Fruit fly (Drosophila melanogaster) S2 (cell line): ENCODE data around the gene CG10680.
A peak's percentile ranks its signal among the peaks of the same experiment; 100 is the strongest.

ENCODE experiments used
- CG8478 ChIP-seq: fragments of >200 bp; optimal IDR thresholded peaks from 2 replicates; lab custom pipeline; 2018
- CTCF ChIP-seq, 2 experiments: fragments of >200 bp; optimal IDR thresholded peaks; 2 replicates each; lab custom pipeline; 2018

Gene CG10680

DNA sequence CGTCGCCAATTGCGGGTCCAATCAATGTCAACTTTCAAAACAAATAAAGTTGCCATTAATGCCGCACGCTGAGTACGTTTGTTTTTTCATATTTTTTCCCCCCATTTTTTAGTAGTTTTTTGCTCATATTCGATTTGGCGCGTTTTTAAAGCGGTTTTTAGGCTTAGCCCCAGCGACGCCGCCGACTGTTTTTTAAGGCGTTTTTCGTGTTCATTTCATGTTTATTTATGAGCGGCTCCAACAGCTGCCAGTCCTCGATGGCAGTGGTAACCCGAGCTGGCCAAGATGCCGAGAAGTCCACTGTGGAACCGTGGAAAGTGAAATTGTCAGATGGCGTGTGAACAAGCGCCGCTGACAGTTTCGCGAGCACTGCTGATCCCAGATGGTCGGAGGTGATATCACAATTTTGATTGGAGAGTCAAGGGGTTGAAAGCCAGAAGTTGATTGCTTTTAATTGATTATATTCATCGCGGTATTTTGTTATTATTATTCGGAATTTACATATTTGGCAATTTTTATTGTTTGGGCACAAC, 15.9 kb upstream of the CG10680 start:
- TF ChIP-seq CG8478: no peak

DNA sequence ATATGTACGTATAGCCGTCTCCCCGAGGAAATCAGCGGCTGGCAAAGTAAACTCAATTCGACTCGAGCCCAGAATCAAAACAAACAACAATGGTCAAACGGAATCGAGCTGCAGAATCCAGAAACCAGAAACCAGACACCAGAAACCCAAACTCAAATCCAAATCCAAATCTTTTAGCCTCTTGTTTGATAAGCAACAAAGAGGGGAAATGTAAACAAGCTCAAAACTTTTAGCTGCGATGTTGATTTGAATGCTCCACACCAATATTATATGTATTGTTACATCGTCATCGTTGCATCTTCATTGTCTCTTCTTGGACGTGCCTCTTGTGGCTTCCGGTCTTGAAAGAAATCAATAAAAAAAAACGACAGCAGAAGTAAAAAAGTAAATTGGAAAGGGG, 14.3 kb upstream of the CG10680 start:
- no peak for TF ChIP-seq CG8478
- no peak for TF ChIP-seq CTCF (optimal IDR thresholded peaks at IDR 0.05; lab: Kevin White, UChicago)

dm6 chr2L:19951543-19952163, 12.3 kb upstream of the CG10680 start:
- no peak for TF ChIP-seq CTCF (optimal IDR thresholded peaks at IDR 0.05; lab: Kevin White, UChicago)
- no peak for TF ChIP-seq CG8478

DNA sequence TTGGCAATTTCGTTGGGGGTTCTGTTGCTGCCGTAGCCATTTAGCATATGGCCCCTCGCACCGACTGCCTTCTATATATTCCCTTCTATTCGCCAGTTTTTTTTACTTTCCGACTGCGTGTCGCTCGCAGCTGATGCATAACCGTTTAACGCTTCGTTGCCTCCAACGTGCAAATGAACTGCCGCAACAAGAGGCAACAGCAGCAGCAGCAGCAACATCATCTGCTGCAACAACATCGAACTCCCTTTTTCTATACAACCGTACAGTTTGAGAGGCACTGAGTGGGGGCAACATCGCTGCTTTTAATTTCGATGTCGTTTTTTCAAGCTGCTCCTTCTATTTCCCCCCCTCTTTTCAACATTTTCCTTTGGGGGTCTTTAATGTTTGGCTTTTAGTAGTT, 11.7 kb upstream of the CG10680 start:
- no peak for TF ChIP-seq CG8478
- TF ChIP-seq CTCF (optimal IDR thresholded peaks at IDR 0.05; lab: Kevin White, UChicago): no peak

- no peak for TF ChIP-seq CTCF (optimal IDR thresholded peaks at IDR 0.05; lab: Kevin White, UChicago)
Observed at dm6 chr2L:19958520-19959161, 5.3 kb upstream of the CG10680 start, which contains the start of gene COX4. TSS of gene COX4 (plus strand) at chr2L:19958713.

dm6 chr2L:19960930-19961329, 3.0 kb upstream of the CG10680 start, which contains the start of gene CG34051:
TSS of gene CG34051 (minus strand) at chr2L:19961030.
- TF ChIP-seq CTCF (optimal IDR thresholded peaks at IDR 0.05; lab: Kevin White, UChicago): no peak
- TF ChIP-seq CG8478: no peak

dm6 chr2L:19961585-19961984, 2.4 kb upstream of the CG10680 start, which contains the start of gene CG42866:
TSS of gene CG42866 (minus strand) at chr2L:19961685.
- TF ChIP-seq CTCF (optimal IDR thresholded peaks at IDR 0.05; lab: Kevin White, UChicago): no peak
- TF ChIP-seq CG8478: no peak

DNA sequence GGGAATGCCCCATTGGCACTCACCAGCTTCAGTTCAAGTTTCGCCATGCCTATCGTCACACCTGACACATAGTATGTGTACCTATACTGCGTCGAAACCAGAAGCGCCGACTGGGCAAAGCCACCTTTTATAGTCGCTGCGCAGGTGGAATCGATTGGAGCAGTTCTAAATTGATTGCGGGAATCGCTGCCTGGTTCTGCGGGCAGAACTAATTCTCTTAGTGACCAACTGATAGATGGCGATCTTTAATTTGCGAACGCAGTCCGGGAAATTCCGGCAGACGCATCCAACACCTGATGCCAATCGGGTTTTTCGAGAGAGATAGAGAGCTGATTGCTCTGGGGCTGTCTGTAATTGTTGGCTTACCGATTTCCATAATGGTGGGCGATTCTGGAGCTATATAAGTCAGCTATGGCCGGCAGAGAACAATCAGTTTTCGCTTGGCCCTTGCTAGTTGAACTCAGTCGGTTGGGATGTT, 1.6 kb upstream of the CG10680 start, which contains the start of the genes CG13965 and CG16772:
TSS of gene CG13965 (minus strand) at position 101 of the 478 bp plus-strand sequence.
TSS of gene CG16772 (plus strand) at position 428 of the 478 bp plus-strand sequence.
- no peak for TF ChIP-seq CTCF (optimal IDR thresholded peaks at IDR 0.05; lab: Kevin White, UChicago)
- TF ChIP-seq CG8478: no peak

dm6 chr2L:19966410-19966809, 2.5 kb downstream of the CG10680 start, which contains the start of gene OS9:
TSS of gene OS9 (minus strand) at chr2L:19966510.
- TF ChIP-seq CTCF (optimal IDR thresholded peaks at IDR 0.05; lab: Kevin White, UChicago) (no peak), CG8478 (no peak)

DNA sequence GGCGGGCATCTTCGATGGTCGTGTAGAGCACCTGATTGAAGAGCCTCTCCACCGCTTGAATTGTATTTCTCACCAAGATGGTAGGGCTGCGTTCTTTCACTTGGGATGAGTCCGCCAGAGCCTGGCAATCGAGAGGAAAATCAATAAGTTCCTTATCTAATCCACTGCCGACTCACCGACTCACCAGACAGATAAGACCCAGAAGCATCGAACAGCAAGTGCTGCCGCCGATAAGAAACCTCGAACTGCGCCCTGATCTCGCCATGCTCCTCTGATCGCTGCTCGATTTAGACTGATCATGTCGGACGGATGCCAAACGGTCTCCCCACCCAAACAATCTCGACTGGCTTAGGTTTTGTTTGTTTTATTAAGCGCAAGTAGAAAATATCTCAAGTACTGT, 3.5 kb downstream of the CG10680 start, which contains the start of gene Hf:
TSS of gene Hf (minus strand) at position 296 of the 400 bp plus-strand sequence.
- TF ChIP-seq CG8478 (no peak), CTCF (optimal IDR thresholded peaks at IDR 0.05; lab: Kevin White, UChicago) (no peak)

dm6 chr2L:19987875-19988665, 24.1 kb downstream of the CG10680 start:
- no peak for TF ChIP-seq CTCF (optimal IDR thresholded peaks at IDR 0.05; lab: Kevin White, UChicago)
- no peak for TF ChIP-seq CG8478

- TF ChIP-seq CG8478 (no peak), CTCF (optimal IDR thresholded peaks at IDR 0.05; lab: Kevin White, UChicago) (peak; percentile 64 to 66)
Observed at dm6 chr2L:19989658-19990362, 25.9 kb downstream of the CG10680 start.

DNA sequence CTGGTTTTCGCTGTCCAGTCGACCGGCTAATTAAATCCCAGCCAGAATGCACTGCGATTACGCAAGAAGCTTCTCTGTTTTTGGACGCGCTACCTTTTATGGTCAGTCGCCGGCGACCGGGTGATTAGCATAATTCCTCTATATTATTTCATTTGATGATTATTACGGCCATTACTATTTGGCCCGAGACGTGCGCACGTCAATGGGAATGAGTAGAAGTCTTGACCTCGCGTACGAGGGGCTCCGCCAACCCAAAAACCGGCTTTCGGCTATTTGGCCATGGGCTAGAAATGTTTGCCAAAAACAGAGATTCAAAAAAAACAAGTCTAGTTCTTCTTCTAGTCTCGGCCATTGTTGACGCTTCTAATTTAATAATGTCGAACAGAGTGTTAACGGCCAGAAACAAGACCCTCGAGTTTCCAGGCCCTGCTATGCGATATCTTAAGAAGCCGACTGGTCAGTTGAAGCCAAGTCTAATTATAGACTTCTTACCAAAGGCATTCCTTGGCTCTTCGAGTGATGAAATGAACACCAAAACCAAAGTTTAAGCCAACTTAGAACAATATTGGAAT, 28.6 kb downstream of the CG10680 start:
- TF ChIP-seq CG8478 (no peak), CTCF (optimal IDR thresholded peaks at IDR 0.05; lab: Kevin White, UChicago) (no peak)

dm6 chr2L:19998139-19998538, 34.2 kb downstream of the CG10680 start:
- no peak for TF ChIP-seq CTCF (optimal IDR thresholded peaks at IDR 0.05; lab: Kevin White, UChicago)
- no peak for TF ChIP-seq CG8478
